Fruit fly (Drosophila melanogaster) whole organism, prepupa: ENCODE data around the gene IP3K2.

Source experiments
- Blimp-1 ChIP-seq: fragments of 200-800 bp; sonication (Bioruptor generic); optimal IDR thresholded peaks from 3 replicates; lab custom pipeline; 2017; ENCODE audit warnings: missing biosample characterization, missing genetic modification characterization, mild to moderate bottlenecking, moderate library complexity, missing genetic modification reagents
- CG10631 ChIP-seq: fragments of 200-800 bp; sonication (Bioruptor generic); optimal IDR thresholded peaks from 2 replicates; lab custom pipeline; 2016; ENCODE audit warnings: missing biosample characterization, missing genetic modification characterization
- CG10669 ChIP-seq: fragments of 200-800 bp; sonication (Bioruptor generic); optimal IDR thresholded peaks from 3 replicates; lab custom pipeline; 2018; ENCODE audit warnings: missing biosample characterization, mild to moderate bottlenecking, missing genetic modification characterization, moderate library complexity
- CG11294 ChIP-seq: fragments of 200-800 bp; sonication (Bioruptor generic); IDR thresholded peaks from 2 replicates; pipeline ENCODE4 v1.3.6; 2022; ENCODE audit warnings: missing biosample characterization, missing genetic modification characterization
- CG11902 ChIP-seq: fragments of 200-800 bp; sonication (Bioruptor generic); optimal IDR thresholded peaks from 3 replicates; lab custom pipeline; 2016; ENCODE audit warnings: missing biosample characterization, missing genetic modification characterization
- CG15336 ChIP-seq: fragments of 200-800 bp; sonication (Bioruptor generic); IDR thresholded peaks from 2 replicates; pipeline ENCODE4 v1.3.6; 2022; ENCODE audit warnings: missing biosample characterization, missing genetic modification characterization
- CG16779 ChIP-seq: fragments of 200-800 bp; sonication (Bioruptor generic); optimal IDR thresholded peaks from 3 replicates; lab custom pipeline; 2017; ENCODE audit warnings: missing biosample characterization, mild to moderate bottlenecking, missing genetic modification characterization
- CG3032 ChIP-seq: fragments of 200-800 bp; optimal IDR thresholded peaks from 2 replicates; lab custom pipeline; 2019; ENCODE audit warnings: missing biosample characterization, mild to moderate bottlenecking, missing genetic modification characterization, moderate library complexity
- CG31627 ChIP-seq: fragments of 200-800 bp; sonication (Bioruptor generic); optimal IDR thresholded peaks from 3 replicates; lab custom pipeline; 2016; ENCODE audit warnings: missing biosample characterization, missing genetic modification characterization
- CG32006 ChIP-seq: fragments of 200-800 bp; sonication (Bioruptor generic); optimal IDR thresholded peaks from 3 replicates; lab custom pipeline; 2017; ENCODE audit warnings: missing biosample characterization, mild to moderate bottlenecking, missing genetic modification characterization
- CG34406 ChIP-seq: fragments of 200-800 bp; sonication (Bioruptor generic); optimal IDR thresholded peaks from 3 replicates; lab custom pipeline; 2016; ENCODE audit warnings: missing biosample characterization, missing genetic modification characterization
- CG3919 ChIP-seq: fragments of 200-800 bp; sonication (Bioruptor generic); optimal IDR thresholded peaks from 3 replicates; lab custom pipeline; 2016; ENCODE audit warnings: missing biosample characterization, missing genetic modification characterization
- CG4318 ChIP-seq: fragments of 200-800 bp; sonication (Bioruptor generic); optimal IDR thresholded peaks from 3 replicates; lab custom pipeline; 2017; ENCODE audit warnings: missing biosample characterization, mild to moderate bottlenecking, missing genetic modification characterization
- CG6163 ChIP-seq: fragments of 200-800 bp; sonication (Bioruptor generic); IDR thresholded peaks from 3 replicates; pipeline ENCODE4 v1.3.6; 2022; ENCODE audit warnings: missing biosample characterization, missing genetic modification characterization
- CG6792 ChIP-seq: fragments of 200-800 bp; sonication (Bioruptor generic); optimal IDR thresholded peaks from 3 replicates; lab custom pipeline; 2016; ENCODE audit warnings: missing biosample characterization, missing genetic modification characterization
- CG6854 ChIP-seq: fragments of 200-800 bp; sonication (Bioruptor generic); optimal IDR thresholded peaks from 2 replicates; lab custom pipeline; 2017; ENCODE audit warnings: missing biosample characterization, mild to moderate bottlenecking, missing genetic modification characterization
- CG7368 ChIP-seq: fragments of 200-800 bp; sonication (Bioruptor generic); optimal IDR thresholded peaks from 3 replicates; lab custom pipeline; 2016; ENCODE audit warnings: missing biosample characterization, missing genetic modification characterization
- CG8319 ChIP-seq: fragments of 200-800 bp; sonication (Bioruptor generic); optimal IDR thresholded peaks from 3 replicates; lab custom pipeline; 2016; ENCODE audit warnings: missing biosample characterization, missing genetic modification characterization
- CG9139 ChIP-seq: fragments of 200-800 bp; sonication (Bioruptor generic); optimal IDR thresholded peaks from 3 replicates; lab custom pipeline; 2017; ENCODE audit warnings: missing biosample characterization, mild to moderate bottlenecking, missing genetic modification characterization
- Eip75B ChIP-seq: fragments of 200-800 bp; sonication (Bioruptor generic); optimal IDR thresholded peaks from 3 replicates; lab custom pipeline; 2016; ENCODE audit warnings: missing biosample characterization, missing genetic modification characterization
- Eip78C ChIP-seq: fragments of 200-800 bp; sonication (Bioruptor generic); peaks from one replicate; lab custom pipeline; 2016; ENCODE audit warnings: missing biosample characterization, missing genetic modification characterization
- Ets21C ChIP-seq: fragments of 200-800 bp; sonication (Bioruptor generic); optimal IDR thresholded peaks from 3 replicates; lab custom pipeline; 2016; ENCODE audit warnings: missing biosample characterization, missing genetic modification characterization
- Ets96B ChIP-seq: fragments of 200-800 bp; optimal IDR thresholded peaks from 2 replicates; lab custom pipeline; 2019; ENCODE audit warnings: missing biosample characterization, mild to moderate bottlenecking, missing genetic modification characterization, moderate library complexity
- Gug ChIP-seq: fragments of 200-800 bp; sonication (Bioruptor generic); IDR thresholded peaks from 2 replicates; pipeline ENCODE4 v1.3.6; 2022; ENCODE audit warnings: missing biosample characterization, missing genetic modification characterization
- Hr38 ChIP-seq: sonication (Bioruptor generic); optimal IDR thresholded peaks from 2 replicates; lab custom pipeline; 2016; ENCODE audit warnings: missing biosample characterization, missing genetic modification characterization
- Hr39 ChIP-seq: fragments of 200-800 bp; sonication (Bioruptor generic); optimal IDR thresholded peaks from 2 replicates; lab custom pipeline; 2016; ENCODE audit warnings: missing biosample characterization, missing genetic modification characterization
- Lpt ChIP-seq: fragments of 200-800 bp; sonication (Bioruptor generic); optimal IDR thresholded peaks from 3 replicates; lab custom pipeline; 2016; ENCODE audit warnings: missing biosample characterization, missing genetic modification characterization
- Met ChIP-seq: fragments of 200-800 bp; sonication (Bioruptor generic); optimal IDR thresholded peaks from 3 replicates; lab custom pipeline; 2016; ENCODE audit warnings: missing biosample characterization, missing genetic modification characterization
- OdsH ChIP-seq: fragments of 200-800 bp; sonication (Bioruptor generic); optimal IDR thresholded peaks from 3 replicates; lab custom pipeline; 2016; ENCODE audit warnings: missing biosample characterization, missing genetic modification characterization
- Smox ChIP-seq: fragments of 200-800 bp; sonication (Bioruptor generic); optimal IDR thresholded peaks from 3 replicates; lab custom pipeline; 2016; ENCODE audit warnings: missing biosample characterization, missing genetic modification characterization
- Sox102F ChIP-seq: fragments of 200-800 bp; sonication (Bioruptor generic); optimal IDR thresholded peaks from 2 replicates; lab custom pipeline; 2016; ENCODE audit warnings: missing biosample characterization, mild to moderate bottlenecking, missing genetic modification characterization
- Sox14 ChIP-seq: fragments of 200-800 bp; sonication (Bioruptor generic); optimal IDR thresholded peaks from 3 replicates; lab custom pipeline; 2016; ENCODE audit warnings: missing biosample characterization, missing genetic modification characterization
- achi ChIP-seq: fragments of 200-800 bp; sonication (Bioruptor generic); optimal IDR thresholded peaks from 3 replicates; lab custom pipeline; 2016; ENCODE audit warnings: missing biosample characterization, missing genetic modification characterization
- cyc ChIP-seq: fragments of 200-800 bp; sonication (Bioruptor generic); optimal IDR thresholded peaks from 3 replicates; lab custom pipeline; 2016; ENCODE audit warnings: missing biosample characterization, missing genetic modification characterization
- dac ChIP-seq: fragments of 200-800 bp; sonication (Bioruptor generic); optimal IDR thresholded peaks from 2 replicates; lab custom pipeline; 2017; ENCODE audit warnings: missing biosample characterization, mild to moderate bottlenecking, missing genetic modification characterization
- dsx ChIP-seq: fragments of 200-800 bp; optimal IDR thresholded peaks from 3 replicates; lab custom pipeline; 2019; ENCODE audit warnings: missing biosample characterization, mild to moderate bottlenecking, missing genetic modification characterization, moderate library complexity; ENCODE audit not compliant: poor library complexity, severe bottlenecking
- eg ChIP-seq: fragments of 200-800 bp; sonication (Bioruptor generic); IDR thresholded peaks from 3 replicates; pipeline ENCODE4 v1.3.6; 2022; ENCODE audit warnings: missing biosample characterization, missing genetic modification characterization
- esn ChIP-seq: fragments of 200-800 bp; sonication (Bioruptor generic); optimal IDR thresholded peaks from 2 replicates; lab custom pipeline; 2016; ENCODE audit warnings: missing biosample characterization, mild to moderate bottlenecking, missing genetic modification characterization, moderate library complexity
- fd59A ChIP-seq: fragments of 200-800 bp; sonication (Bioruptor generic); optimal IDR thresholded peaks from 2 replicates; lab custom pipeline; 2017; ENCODE audit warnings: missing biosample characterization, mild to moderate bottlenecking, missing genetic modification characterization, missing genetic modification reagents
- fd85E ChIP-seq: fragments of 200-800 bp; sonication (Bioruptor generic); optimal IDR thresholded peaks from 3 replicates; lab custom pipeline; 2016; ENCODE audit warnings: missing biosample characterization, missing genetic modification characterization
- fkh ChIP-seq: fragments of 200-800 bp; sonication (Bioruptor generic); optimal IDR thresholded peaks from 3 replicates; lab custom pipeline; 2017; ENCODE audit warnings: missing biosample characterization, mild to moderate bottlenecking, missing genetic modification characterization, moderate library complexity
- lz ChIP-seq: fragments of 200-800 bp; sonication (Bioruptor generic); optimal IDR thresholded peaks from 3 replicates; lab custom pipeline; 2016; ENCODE audit warnings: missing biosample characterization, missing genetic modification characterization
- net ChIP-seq: fragments of 200-800 bp; sonication (Bioruptor generic); optimal IDR thresholded peaks from 3 replicates; lab custom pipeline; 2016; ENCODE audit warnings: missing biosample characterization, missing genetic modification characterization
- salr ChIP-seq, 2 experiments: fragments of 200-800 bp; sonication (Bioruptor generic); optimal IDR thresholded peaks; 3 replicates each; lab custom pipeline; 2016 to 2018; ENCODE audit warnings: missing biosample characterization in 2 of 2, missing genetic modification characterization in 2 of 2, mild to moderate bottlenecking in 1 of 2
- spab ChIP-seq: fragments of 200-800 bp; sonication (Bioruptor generic); optimal IDR thresholded peaks from 2 replicates; lab custom pipeline; 2017; ENCODE audit warnings: missing biosample characterization, mild to moderate bottlenecking, missing genetic modification characterization, missing genetic modification reagents
- ss ChIP-seq, 2 experiments: fragments of 200-800 bp; sonication (Bioruptor generic); optimal IDR thresholded peaks; 2 replicates in 1 of 2; 3 replicates in 1 of 2; lab custom pipeline; 2017 to 2018; ENCODE audit warnings: mild to moderate bottlenecking in 2 of 2, missing biosample characterization in 2 of 2, missing genetic modification characterization in 2 of 2, moderate library complexity in 1 of 2
- svp ChIP-seq: fragments of 200-800 bp; sonication (Bioruptor generic); peaks from one replicate; lab custom pipeline; 2016; ENCODE audit warnings: missing biosample characterization, missing genetic modification characterization
- topi ChIP-seq: fragments of 200-800 bp; sonication (Bioruptor generic); optimal IDR thresholded peaks from 3 replicates; lab custom pipeline; 2016; ENCODE audit warnings: missing biosample characterization, missing genetic modification characterization
- vri ChIP-seq: fragments of 200-800 bp; sonication (Bioruptor generic); optimal IDR thresholded peaks from 3 replicates; lab custom pipeline; 2016; ENCODE audit warnings: missing biosample characterization, mild to moderate bottlenecking, missing genetic modification characterization

IP3K2 gene

dm6 chrX:13325310-13325709 is 21.9 kb downstream of the IP3K2 start (continued):
- TF ChIP-seq cyc (GFP tag; lab: Kevin White, UChicago) (peak; percentile 29), CG3032 (no peak), CG34406 (GFP tag; lab: Kevin White, UChicago) (no peak), CG10631 (GFP tag; lab: Kevin White, UChicago) (no peak), spab (GFP tag; lab: Kevin White, UChicago) (no peak), Sox14 (GFP tag; lab: Kevin White, UChicago) (no peak), CG6854 (GFP tag; lab: Kevin White, UChicago) (no peak), CG11902 (GFP tag; lab: Kevin White, UChicago) (no peak), CG6792 (GFP tag; lab: Kevin White, UChicago) (no peak), Smox (GFP tag; lab: Kevin White, UChicago) (peak; percentile 17), fd85E (GFP tag; lab: Kevin White, UChicago) (no peak), dac (GFP tag; lab: Kevin White, UChicago) (no peak), Ets96B (no peak), Gug (GFP tag; lab: Robert Waterston, UW) (no peak), CG4318 (no peak), Ets21C (GFP tag; lab: Kevin White, UChicago) (no peak), Eip75B (GFP tag; lab: Kevin White, UChicago) (no peak), vri (peak; percentile 16), CG31627 (peak; percentile 54), salr (GFP tag; optimal IDR thresholded peaks at IDR 0.05; lab: Kevin White, UChicago) (no peak), Hr38 (GFP tag; lab: Kevin White, UChicago) (no peak), Blimp-1 (GFP tag; lab: Kevin White, UChicago) (no peak), Lpt (GFP tag; lab: Kevin White, UChicago) (no peak), fkh (GFP tag; lab: Kevin White, UChicago) (no peak), CG8319 (GFP tag; lab: Kevin White, UChicago) (no peak), CG32006 (peak; percentile 43)

- peak; percentile 64 for TF ChIP-seq vri
- peak; percentile 4 for TF ChIP-seq lz
- no peak for TF ChIP-seq Hr39 (GFP tag; lab: Kevin White, UChicago)
- peak; percentile 20 for TF ChIP-seq Sox102F (GFP tag; lab: Kevin White, UChicago)
- TF ChIP-seq fd85E (GFP tag; lab: Kevin White, UChicago): no peak
- no peak for TF ChIP-seq fd59A (GFP tag; lab: Kevin White, UChicago)
- peak; percentile 52; the same call in 1 of the 2 replicates for TF ChIP-seq CG15336
- peak; percentile 0 to 49 for TF ChIP-seq ss (GFP tag; optimal IDR thresholded peaks at IDR 0.05; lab: Kevin White, UChicago)
- TF ChIP-seq CG6163 (GFP tag; lab: Robert Waterston, UW): peak; percentile 44; the same call in 2 of the 3 replicates
- TF ChIP-seq esn (GFP tag; lab: Kevin White, UChicago): peak; percentile 28
- no peak for TF ChIP-seq CG10669 (GFP tag; lab: Kevin White, UChicago)
- TF ChIP-seq CG31627: peak; percentile 23
- peak; percentile 6 for TF ChIP-seq Smox (GFP tag; lab: Kevin White, UChicago)
- TF ChIP-seq CG7368: peak; percentile 9
- peak; percentile 46 for TF ChIP-seq CG9139 (GFP tag; lab: Kevin White, UChicago)
- TF ChIP-seq CG10631 (GFP tag; lab: Kevin White, UChicago): no peak
- peak; percentile 17 for TF ChIP-seq OdsH (GFP tag; lab: Kevin White, UChicago)
- peak; percentile 15; the same call in 1 of the 2 replicates for TF ChIP-seq CG11294 (GFP tag; lab: Robert Waterston, UW)
- peak; percentile 26 for TF ChIP-seq cyc (GFP tag; lab: Kevin White, UChicago)
- TF ChIP-seq dsx: no peak
- TF ChIP-seq svp (GFP tag; lab: Kevin White, UChicago): peak; percentile 22
- TF ChIP-seq CG16779: peak; percentile 44
- no peak for TF ChIP-seq CG6792 (GFP tag; lab: Kevin White, UChicago)
- no peak for TF ChIP-seq CG4318
- peak; percentile 39 for TF ChIP-seq CG3919 (GFP tag; lab: Kevin White, UChicago)
- TF ChIP-seq Eip75B (GFP tag; lab: Kevin White, UChicago): peak; percentile 4
- 0 out of 3 replicates have a peak, but pooled peaks have one; percentile 24 for TF ChIP-seq eg (GFP tag; lab: Robert Waterston, UW)
- TF ChIP-seq CG6854 (GFP tag; lab: Kevin White, UChicago): peak; percentile 72
- TF ChIP-seq fkh (GFP tag; lab: Kevin White, UChicago): no peak
- peak; percentile 22 for TF ChIP-seq Eip78C (GFP tag; lab: Kevin White, UChicago)
- peak; percentile 33 for TF ChIP-seq topi
- TF ChIP-seq Gug (GFP tag; lab: Robert Waterston, UW): 0 out of 2 replicates have a peak, but pooled peaks have one; percentile 9
- peak; percentile 26 for TF ChIP-seq achi (GFP tag; lab: Kevin White, UChicago)
- TF ChIP-seq net: peak; percentile 60
- peak; percentile 35 for TF ChIP-seq Met (GFP tag; lab: Kevin White, UChicago)
Observed at dm6 chrX:13329572-13330046, 26.2 kb downstream of the IP3K2 start, which contains the start of gene Prx2. Gene Prx2 (plus strand): TSS chrX:13329824.
